Worm (Caenorhabditis elegans) whole organism, L1 larva: Measurements from ENCODE around the gene mrpl-28.

Experiments used
- C16A3.4 ChIP-seq: fragments of 150-350 bp; optimal IDR thresholded peaks from 2 replicates; lab custom pipeline; 2014; ENCODE audit warnings: missing biosample characterization, missing genetic modification characterization
- C34B4.2 ChIP-seq: sonication (generic microtip); optimal IDR thresholded peaks from 2 replicates; lab custom pipeline; 2017; ENCODE audit warnings: mild to moderate bottlenecking, missing genetic modification characterization, missing compliant biosample characterization
- F16B12.6 ChIP-seq: fragments of 150-350 bp; optimal IDR thresholded peaks from 2 replicates; lab custom pipeline; 2014; ENCODE audit warnings: missing biosample characterization, missing genetic modification characterization
- Y116A8C.19 ChIP-seq: sonication (generic microtip); optimal IDR thresholded peaks from 2 replicates; lab custom pipeline; 2016; ENCODE audit warnings: missing compliant biosample characterization, missing genetic modification characterization, borderline replicate concordance
- alr-1 ChIP-seq: fragments of 200-800 bp; sonication (Bioruptor generic); optimal IDR thresholded peaks from 2 replicates; lab custom pipeline; 2018; ENCODE audit warnings: borderline replicate concordance, mild to moderate bottlenecking, missing genetic modification characterization, missing compliant biosample characterization
- ama-1 ChIP-seq: fragments of 150-350 bp; optimal IDR thresholded peaks from 2 replicates; lab custom pipeline; 2014
- blmp-1 ChIP-seq: fragments of 150-350 bp; optimal IDR thresholded peaks from 2 replicates; lab custom pipeline; 2014; ENCODE audit warnings: missing biosample characterization, missing genetic modification characterization
- ceh-8 ChIP-seq: fragments of 200-800 bp; sonication (Bioruptor generic); optimal IDR thresholded peaks from 2 replicates; lab custom pipeline; 2018; ENCODE audit warnings: mild to moderate bottlenecking, missing genetic modification characterization, moderate library complexity, missing compliant biosample characterization
- ces-1 ChIP-seq: fragments of 150-350 bp; optimal IDR thresholded peaks from 2 replicates; lab custom pipeline; 2014; ENCODE audit warnings: missing biosample characterization, missing genetic modification reagents, missing genetic modification characterization
- efl-1 ChIP-seq, 4 experiments: fragments of 150-350 bp; optimal IDR thresholded peaks in 3 of 4; peaks in 1 of 4; 1 replicate in 1 of 4; 2 replicates in 3 of 4; lab custom pipeline; 2014; ENCODE audit warnings: missing biosample characterization in 2 of 4, missing genetic modification characterization in 2 of 4, missing genetic modification reagents in 2 of 4
- fkh-4 ChIP-seq: sonication (generic microtip); optimal IDR thresholded peaks from 2 replicates; lab custom pipeline; 2016; ENCODE audit warnings: missing compliant biosample characterization, missing genetic modification characterization, borderline replicate concordance
- fkh-8 ChIP-seq: sonication (generic microtip); optimal IDR thresholded peaks from 2 replicates; lab custom pipeline; 2016; ENCODE audit warnings: mild to moderate bottlenecking, missing genetic modification characterization, missing compliant biosample characterization
- grh-1 ChIP-seq: fragments of 200-800 bp; sonication (Bioruptor generic); IDR thresholded peaks from 2 replicates; pipeline ENCODE4 v1.3.6; 2022; ENCODE audit warnings: missing genetic modification reagents, missing genetic modification characterization, missing compliant biosample characterization
- hlh-17 ChIP-seq: fragments of 200-800 bp; sonication (Bioruptor generic); optimal IDR thresholded peaks from 2 replicates; lab custom pipeline; 2018; ENCODE audit warnings: missing genetic modification characterization, mild to moderate bottlenecking, missing compliant biosample characterization, moderate library complexity, borderline replicate concordance
- hlh-4 ChIP-seq: sonication (generic microtip); optimal IDR thresholded peaks from 2 replicates; lab custom pipeline; 2016; ENCODE audit warnings: mild to moderate bottlenecking, missing genetic modification characterization, missing compliant biosample characterization
- jun-1 ChIP-seq: fragments of 150-350 bp; optimal IDR thresholded peaks from 2 replicates; lab custom pipeline; 2014; ENCODE audit warnings: missing biosample characterization, missing genetic modification reagents, missing genetic modification characterization
- lsy-2 ChIP-seq, 2 experiments: fragments of 150-350 bp; optimal IDR thresholded peaks; 2 replicates each; lab custom pipeline; 2014; ENCODE audit warnings: missing biosample characterization in 2 of 2, missing genetic modification characterization in 2 of 2
- mef-2 ChIP-seq: fragments of 150-350 bp; optimal IDR thresholded peaks from 2 replicates; lab custom pipeline; 2014; ENCODE audit warnings: missing biosample characterization, missing genetic modification characterization
- mep-1 ChIP-seq: fragments of 150-350 bp; optimal IDR thresholded peaks from 2 replicates; lab custom pipeline; 2014; ENCODE audit warnings: missing biosample characterization, missing genetic modification characterization
- nhr-19 ChIP-seq: fragments of 200-800 bp; sonication (Bioruptor generic); conservative IDR thresholded peaks from 2 replicates; pipeline ENCODE4 v1.3.6; 2022; ENCODE audit warnings: missing genetic modification characterization, missing compliant biosample characterization
- nhr-237 ChIP-seq: fragments of 150-350 bp; optimal IDR thresholded peaks from 2 replicates; lab custom pipeline; 2014; ENCODE audit warnings: missing biosample characterization, missing genetic modification characterization
- nhr-47 ChIP-seq: sonication (generic microtip); optimal IDR thresholded peaks from 2 replicates; lab custom pipeline; 2016; ENCODE audit warnings: mild to moderate bottlenecking, missing genetic modification characterization, moderate library complexity, missing compliant biosample characterization
- nhr-76 ChIP-seq: sonication (generic microtip); optimal IDR thresholded peaks from 2 replicates; lab custom pipeline; 2017; ENCODE audit warnings: missing biosample characterization, missing genetic modification characterization
- nhr-84 ChIP-seq: sonication (generic microtip); optimal IDR thresholded peaks from 2 replicates; lab custom pipeline; 2017; ENCODE audit warnings: missing biosample characterization, missing genetic modification characterization
- nhr-90 ChIP-seq: sonication (generic microtip); optimal IDR thresholded peaks from 2 replicates; lab custom pipeline; 2016; ENCODE audit warnings: mild to moderate bottlenecking, missing genetic modification characterization, missing compliant biosample characterization; ENCODE audit not compliant: poor library complexity
- pag-3 ChIP-seq: sonication (generic microtip); optimal IDR thresholded peaks from 2 replicates; lab custom pipeline; 2017; ENCODE audit warnings: missing genetic modification characterization, mild to moderate bottlenecking, missing compliant biosample characterization, antibody characterized with exemption, borderline replicate concordance; ENCODE audit not compliant: insufficient read depth
- pax-3 ChIP-seq: fragments of 200-800 bp; sonication (Bioruptor generic); optimal IDR thresholded peaks from 2 replicates; lab custom pipeline; 2018; ENCODE audit warnings: mild to moderate bottlenecking, missing genetic modification characterization, moderate library complexity, missing compliant biosample characterization
- rnt-1 ChIP-seq: sonication (generic microtip); optimal IDR thresholded peaks from 2 replicates; lab custom pipeline; 2016; ENCODE audit warnings: mild to moderate bottlenecking, missing genetic modification characterization, moderate library complexity, missing compliant biosample characterization
- skn-1 ChIP-seq: fragments of 150-350 bp; optimal IDR thresholded peaks from 2 replicates; lab custom pipeline; 2014; ENCODE audit warnings: missing biosample characterization, missing genetic modification characterization
- snpc-4 ChIP-seq: fragments of 150-350 bp; optimal IDR thresholded peaks from 2 replicates; lab custom pipeline; 2014; ENCODE audit warnings: missing biosample characterization, missing genetic modification characterization
- sox-4 ChIP-seq: sonication (generic microtip); optimal IDR thresholded peaks from 2 replicates; lab custom pipeline; 2016; ENCODE audit warnings: missing genetic modification characterization, missing compliant biosample characterization
- sptf-1 ChIP-seq: fragments of 150-350 bp; optimal IDR thresholded peaks from 2 replicates; lab custom pipeline; 2014; ENCODE audit warnings: missing biosample characterization, missing genetic modification characterization
- swsn-7 ChIP-seq: sonication (generic microtip); optimal IDR thresholded peaks from 2 replicates; lab custom pipeline; 2016; ENCODE audit warnings: missing genetic modification characterization, missing compliant biosample characterization
- tbx-2 ChIP-seq: sonication (generic microtip); optimal IDR thresholded peaks from 2 replicates; lab custom pipeline; 2016; ENCODE audit warnings: missing genetic modification characterization, missing compliant biosample characterization
- unc-30 ChIP-seq: sonication (generic microtip); optimal IDR thresholded peaks from 2 replicates; lab custom pipeline; 2017; ENCODE audit warnings: missing biosample characterization, missing genetic modification characterization
- unc-62 ChIP-seq: fragments of 150-350 bp; optimal IDR thresholded peaks from 2 replicates; lab custom pipeline; 2014; ENCODE audit warnings: missing biosample characterization, missing genetic modification reagents, missing genetic modification characterization
- unc-98 ChIP-seq: fragments of 200-800 bp; sonication (Bioruptor generic); IDR thresholded peaks from 2 replicates; pipeline ENCODE4 v1.3.6; 2022; ENCODE audit warnings: missing genetic modification characterization, missing compliant biosample characterization
- zip-4 ChIP-seq: fragments of 200-800 bp; sonication (Bioruptor generic); optimal IDR thresholded peaks from 2 replicates; lab custom pipeline; 2018; ENCODE audit warnings: mild to moderate bottlenecking, missing genetic modification characterization, moderate library complexity, missing compliant biosample characterization
- ztf-4 ChIP-seq: fragments of 150-350 bp; optimal IDR thresholded peaks from 2 replicates; lab custom pipeline; 2014; ENCODE audit warnings: missing biosample characterization, missing genetic modification characterization

The mrpl-28 gene

DNA sequence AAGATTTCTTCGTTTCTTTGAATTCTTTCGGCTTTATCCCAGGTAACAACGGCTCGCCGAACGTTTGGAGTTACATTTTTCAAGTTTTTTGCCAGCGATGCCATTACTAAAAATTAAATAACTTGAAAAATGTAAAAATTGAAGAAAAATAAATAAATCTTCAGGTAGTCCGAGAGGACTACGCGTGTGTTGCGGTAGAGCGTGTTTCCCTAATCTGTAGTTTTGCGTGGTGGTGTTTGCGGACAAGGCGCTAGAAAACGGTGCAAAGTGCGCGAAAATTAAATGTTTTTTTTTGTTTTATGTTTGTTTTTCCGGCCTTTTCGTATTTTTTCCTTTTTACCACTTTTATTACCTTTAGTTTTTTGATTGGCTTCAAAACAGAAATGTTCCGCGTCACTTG is at the start of gene mrpl-28 (continued):
- TF ChIP-seq nhr-237 (tag; lab: Kevin White, UChicago) (peak; percentile 65), ztf-4 (peak; percentile 93), ama-1 (lab: Kevin White, UChicago) (peak; percentile 59), zip-4 (GFP tag; lab: Kevin White, UChicago) (peak; percentile 89), sox-4 (peak; percentile 84), unc-30 (tag; lab: Kevin White, UChicago) (peak; percentile 71), nhr-90 (tag; lab: Kevin White, UChicago) (peak; percentile 98), snpc-4 (tag; lab: Kevin White, UChicago) (peak; percentile 79), nhr-19 (GFP tag; lab: Robert Waterston, UW) (peak; percentile 95), jun-1 (peak; percentile 90), blmp-1 (tag; lab: Kevin White, UChicago) (peak; percentile 60), mep-1 (tag; lab: Kevin White, UChicago) (peak; percentile 97), tbx-2 (tag; lab: Kevin White, UChicago) (peak; percentile 97), swsn-7 (tag; lab: Kevin White, UChicago) (peak; percentile 97), nhr-47 (tag; lab: Kevin White, UChicago) (peak; percentile 98), grh-1 (GFP tag; lab: Robert Waterston, UW) (peak; percentile 93), efl-1 (optimal IDR thresholded peaks at IDR 0.05; lab: Kevin White, UChicago) (peak; percentile 93 to 98), efl-1 (GFP tag; optimal IDR thresholded peaks at IDR 0.05 in 1 of 2; lab: Kevin White, UChicago) (peak; percentile 97 to 100), F16B12.6 (peak; percentile 100), unc-62 (GFP tag; lab: Kevin White, UChicago) (no peak), nhr-84 (tag; lab: Kevin White, UChicago) (no peak), pax-3 (tag; lab: Kevin White, UChicago) (peak; percentile 89), Y116A8C.19 (tag; lab: Kevin White, UChicago) (no peak), mef-2 (peak; percentile 68), sptf-1 (tag; lab: Kevin White, UChicago) (no peak), rnt-1 (tag; lab: Kevin White, UChicago) (peak; percentile 97), hlh-17 (GFP tag; lab: Kevin White, UChicago) (no peak), fkh-4 (peak; percentile 74), skn-1 (tag; lab: Kevin White, UChicago) (peak; percentile 90), unc-98 (GFP tag; lab: Robert Waterston, UW) (peak; percentile 82), ceh-8 (GFP tag; lab: Kevin White, UChicago) (peak; percentile 92), C16A3.4 (peak; percentile 95), hlh-4 (tag; lab: Kevin White, UChicago) (no peak)

DNA sequence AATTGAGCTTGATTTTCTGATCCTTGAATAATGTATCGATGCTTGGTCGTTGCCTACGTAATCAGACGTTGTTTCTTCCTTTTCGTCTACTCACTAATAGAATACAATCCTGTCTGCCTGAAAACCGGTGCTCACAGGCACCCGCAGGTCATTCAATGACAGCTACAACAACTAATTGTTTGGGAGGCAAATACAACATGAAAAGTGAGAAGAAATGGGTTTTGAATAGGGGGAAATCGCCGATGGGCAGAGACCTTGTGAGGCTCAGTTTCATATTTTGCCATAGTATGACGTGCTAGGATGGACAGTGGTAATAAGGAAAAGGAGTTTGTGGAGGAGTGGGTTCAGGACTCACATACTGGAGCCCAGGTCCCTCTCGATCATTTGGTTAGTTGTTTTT is 40.9 kb upstream of the mrpl-28 start, which contains the start of gene chs-2:
TSS of gene chs-2 (plus strand) at position 301 of the 400 bp plus-strand sequence.
- TF ChIP-seq efl-1 (optimal IDR thresholded peaks at IDR 0.05; lab: Kevin White, UChicago) (no peak), efl-1 (GFP tag; optimal IDR thresholded peaks at IDR 0.05 in 1 of 2; lab: Kevin White, UChicago) (peak in 1 of 2 experiments; percentile 52), pag-3 (no peak), C34B4.2 (no peak)

DNA sequence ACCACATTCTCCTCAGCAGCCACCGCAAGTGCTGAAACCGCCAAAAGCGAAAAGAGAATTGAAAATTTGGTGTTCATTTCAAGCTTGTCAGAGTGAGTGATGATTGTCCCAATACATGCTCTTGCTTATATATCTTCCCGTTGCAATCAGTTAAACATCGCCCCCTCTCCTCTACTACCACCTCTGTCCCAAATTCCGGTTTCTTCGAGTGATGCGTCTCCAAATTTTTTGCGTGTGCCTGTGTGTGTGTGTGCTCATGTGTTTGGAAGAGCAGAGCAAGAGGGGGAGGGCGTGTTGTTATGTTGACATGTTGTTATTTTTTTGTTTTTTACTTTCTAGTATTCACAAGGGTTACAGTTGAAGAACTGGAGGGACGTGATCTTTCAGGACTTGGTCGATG is 38.6 kb upstream of the mrpl-28 start, which contains the start of gene abu-11:
TSS of gene abu-11 (minus strand) at position 101 of the 400 bp plus-strand sequence.
- TF ChIP-seq nhr-76 (tag; lab: Kevin White, UChicago) (no peak), alr-1 (tag; lab: Kevin White, UChicago) (no peak), unc-98 (GFP tag; lab: Robert Waterston, UW) (no peak), fkh-8 (no peak), lsy-2 (tag; optimal IDR thresholded peaks at IDR 0.05; lab: Kevin White, UChicago) (no peak), ces-1 (GFP tag; lab: Kevin White, UChicago) (no peak)
